Worm (Caenorhabditis elegans) whole organism, L2 larva: ENCODE results near the gene srd-17.

Source experiments
- C34F6.9 ChIP-seq: fragments of 150-350 bp; optimal IDR thresholded peaks from 2 replicates; lab custom pipeline; 2014; ENCODE audit warnings: missing biosample characterization, missing genetic modification characterization
- F13H6.1 ChIP-seq: sonication (generic microtip); optimal IDR thresholded peaks from 2 replicates; lab custom pipeline; 2016; ENCODE audit warnings: missing genetic modification characterization, missing compliant biosample characterization
- R02D3.7 ChIP-seq: fragments of 150-350 bp; optimal IDR thresholded peaks from 2 replicates; lab custom pipeline; 2014; ENCODE audit warnings: missing biosample characterization, missing genetic modification characterization
- Y55F3AM.14 ChIP-seq: fragments of 200-800 bp; sonication (Bioruptor generic); optimal IDR thresholded peaks from 2 replicates; lab custom pipeline; 2018; ENCODE audit warnings: mild to moderate bottlenecking, missing genetic modification characterization, missing compliant biosample characterization
- alr-1 ChIP-seq: fragments of 150-350 bp; optimal IDR thresholded peaks from 2 replicates; lab custom pipeline; 2014; ENCODE audit warnings: missing biosample characterization, missing genetic modification characterization
- ama-1 ChIP-seq: fragments of 150-350 bp; optimal IDR thresholded peaks from 2 replicates; lab custom pipeline; 2018; ENCODE audit warnings: inconsistent platforms
- blmp-1 ChIP-seq: sonication (generic microtip); optimal IDR thresholded peaks from 2 replicates; lab custom pipeline; 2017; ENCODE audit warnings: missing genetic modification characterization, mild to moderate bottlenecking, missing compliant biosample characterization, antibody characterized with exemption, moderate library complexity; ENCODE audit not compliant: insufficient read depth
- ceh-82 ChIP-seq: fragments of 150-350 bp; optimal IDR thresholded peaks from 2 replicates; lab custom pipeline; 2014; ENCODE audit warnings: missing biosample characterization, missing genetic modification characterization
- crh-2 ChIP-seq: sonication (generic microtip); optimal IDR thresholded peaks from 2 replicates; lab custom pipeline; 2017; ENCODE audit warnings: missing biosample characterization, missing genetic modification characterization
- dmd-4 ChIP-seq: sonication (generic microtip); optimal IDR thresholded peaks from 2 replicates; lab custom pipeline; 2017; ENCODE audit warnings: missing biosample characterization, missing genetic modification characterization
- egl-27 ChIP-seq: sonication (generic microtip); optimal IDR thresholded peaks from 3 replicates; lab custom pipeline; 2017; ENCODE audit warnings: missing biosample characterization, missing genetic modification reagents, missing genetic modification characterization
- elt-1 ChIP-seq: fragments of 150-350 bp; optimal IDR thresholded peaks from 2 replicates; lab custom pipeline; 2014; ENCODE audit warnings: missing biosample characterization, missing genetic modification characterization
- fos-1 ChIP-seq: fragments of 150-350 bp; optimal IDR thresholded peaks from 2 replicates; lab custom pipeline; 2014; ENCODE audit warnings: missing biosample characterization, missing genetic modification characterization
- gmeb-1 ChIP-seq: fragments of 150-350 bp; optimal IDR thresholded peaks from 2 replicates; lab custom pipeline; 2014; ENCODE audit warnings: missing biosample characterization, missing genetic modification characterization
- lin-11 ChIP-seq: fragments of 150-350 bp; sonication (generic microtip); optimal IDR thresholded peaks from 2 replicates; lab custom pipeline; 2014; ENCODE audit warnings: missing biosample characterization, missing genetic modification characterization, inconsistent platforms, mixed read lengths
- lin-13 ChIP-seq: fragments of 150-350 bp; optimal IDR thresholded peaks from 2 replicates; lab custom pipeline; 2014; ENCODE audit warnings: missing biosample characterization, missing genetic modification reagents, missing genetic modification characterization
- lin-39 ChIP-seq: fragments of 150-350 bp; optimal IDR thresholded peaks from 2 replicates; lab custom pipeline; 2014; ENCODE audit warnings: missing biosample characterization, missing genetic modification reagents, missing genetic modification characterization
- lsy-2 ChIP-seq, 2 experiments: fragments of 150-350 bp in 1 of 2; sonication (generic microtip) in 1 of 2; optimal IDR thresholded peaks; 2 replicates each; lab custom pipeline; 2014 to 2017; ENCODE audit warnings: missing biosample characterization in 2 of 2, missing genetic modification characterization in 2 of 2
- mab-5 ChIP-seq: fragments of 150-350 bp; optimal IDR thresholded peaks from 2 replicates; lab custom pipeline; 2014; ENCODE audit warnings: missing biosample characterization, missing genetic modification characterization
- nhr-10 ChIP-seq: sonication (generic microtip); optimal IDR thresholded peaks from 2 replicates; lab custom pipeline; 2017; ENCODE audit warnings: missing biosample characterization, missing genetic modification characterization
- nhr-11 ChIP-seq: fragments of 150-350 bp; optimal IDR thresholded peaks from 2 replicates; lab custom pipeline; 2014; ENCODE audit warnings: missing biosample characterization, missing genetic modification characterization
- nhr-129 ChIP-seq: fragments of 150-350 bp; optimal IDR thresholded peaks from 2 replicates; lab custom pipeline; 2014; ENCODE audit warnings: missing biosample characterization, missing genetic modification characterization
- nhr-21 ChIP-seq: fragments of 150-350 bp; optimal IDR thresholded peaks from 2 replicates; lab custom pipeline; 2014; ENCODE audit warnings: missing biosample characterization, missing genetic modification characterization
- nhr-23 ChIP-seq: fragments of 150-350 bp; optimal IDR thresholded peaks from 2 replicates; lab custom pipeline; 2014; ENCODE audit warnings: missing biosample characterization, missing genetic modification reagents, missing genetic modification characterization
- nhr-237 ChIP-seq: fragments of 150-350 bp; optimal IDR thresholded peaks from 2 replicates; lab custom pipeline; 2014; ENCODE audit warnings: missing biosample characterization, missing genetic modification characterization
- nhr-25 ChIP-seq: fragments of 150-350 bp; sonication (generic microtip); optimal IDR thresholded peaks from 3 replicates; lab custom pipeline; 2014; ENCODE audit warnings: missing biosample characterization, missing genetic modification characterization
- peb-1 ChIP-seq: fragments of 150-350 bp; optimal IDR thresholded peaks from 2 replicates; lab custom pipeline; 2014; ENCODE audit warnings: missing biosample characterization, missing genetic modification characterization
- sem-4 ChIP-seq: fragments of 150-350 bp; optimal IDR thresholded peaks from 2 replicates; lab custom pipeline; 2014; ENCODE audit warnings: missing biosample characterization, missing genetic modification reagents, missing genetic modification characterization
- skn-1 ChIP-seq: sonication (generic microtip); optimal IDR thresholded peaks from 2 replicates; lab custom pipeline; 2017; ENCODE audit warnings: missing biosample characterization, missing genetic modification characterization
- sma-3 ChIP-seq: sonication (generic microtip); optimal IDR thresholded peaks from 2 replicates; lab custom pipeline; 2016; ENCODE audit warnings: missing genetic modification reagents, missing genetic modification characterization, missing compliant biosample characterization
- sma-9 ChIP-seq, 2 experiments: fragments of 150-350 bp in 1 of 2; sonication (generic microtip) in 1 of 2; optimal IDR thresholded peaks; 2 replicates each; lab custom pipeline; 2014 to 2016; ENCODE audit warnings: missing genetic modification characterization in 2 of 2, mild to moderate bottlenecking in 1 of 2, missing biosample characterization in 1 of 2, missing compliant biosample characterization in 1 of 2, missing genetic modification reagents in 1 of 2, moderate library complexity in 1 of 2
- snpc-4 ChIP-seq: fragments of 150-350 bp; optimal IDR thresholded peaks from 2 replicates; lab custom pipeline; 2014; ENCODE audit warnings: missing biosample characterization, missing genetic modification characterization
- unc-39 ChIP-seq: fragments of 150-350 bp; optimal IDR thresholded peaks from 2 replicates; lab custom pipeline; 2014; ENCODE audit warnings: missing biosample characterization, missing genetic modification characterization
- unc-55 ChIP-seq: fragments of 150-350 bp; sonication (generic microtip); optimal IDR thresholded peaks from 3 replicates; lab custom pipeline; 2014; ENCODE audit warnings: missing biosample characterization, missing genetic modification reagents, missing genetic modification characterization
- ztf-1 ChIP-seq: fragments of 200-800 bp; sonication (Bioruptor generic); conservative IDR thresholded peaks from 2 replicates; pipeline ENCODE4 v1.3.6; 2022; ENCODE audit warnings: missing genetic modification characterization, missing compliant biosample characterization
- ztf-4 ChIP-seq: fragments of 150-350 bp; optimal IDR thresholded peaks from 2 replicates; lab custom pipeline; 2014; ENCODE audit warnings: missing biosample characterization, missing genetic modification characterization

Gene srd-17

ce11 chrV:13409089-13409488, 23.4 kb downstream of the srd-17 start:
- TF ChIP-seq C34F6.9 (tag; lab: Kevin White, UChicago) (peak; percentile 9), ztf-1 (no peak), dmd-4 (tag; lab: Kevin White, UChicago) (no peak), ceh-82 (no peak), lsy-2 (tag; optimal IDR thresholded peaks at IDR 0.05; lab: Kevin White, UChicago) (peak in 1 of 2 experiments; percentile 50), snpc-4 (tag; lab: Kevin White, UChicago) (no peak), nhr-21 (tag; lab: Kevin White, UChicago) (no peak), sma-3 (GFP tag; lab: Kevin White, UChicago) (peak; percentile 36), lin-13 (GFP tag; lab: Kevin White, UChicago) (no peak), gmeb-1 (tag; lab: Kevin White, UChicago) (peak; percentile 82), nhr-10 (tag; lab: Kevin White, UChicago) (no peak), alr-1 (no peak), ama-1 (no peak), nhr-11 (tag; lab: Kevin White, UChicago) (no peak), nhr-23 (tag; lab: Kevin White, UChicago) (no peak), unc-39 (tag; lab: Kevin White, UChicago) (no peak), sma-9 (GFP tag; optimal IDR thresholded peaks at IDR 0.05; lab: Kevin White, UChicago) (peak; percentile 34), sma-9 (tag; optimal IDR thresholded peaks at IDR 0.05; lab: Kevin White, UChicago) (no peak), nhr-25 (tag; lab: Kevin White, UChicago) (peak; percentile 36), sem-4 (tag; lab: Kevin White, UChicago) (no peak)

- TF ChIP-seq C34F6.9 (tag; lab: Kevin White, UChicago) (no peak), nhr-25 (tag; lab: Kevin White, UChicago) (no peak), sem-4 (tag; lab: Kevin White, UChicago) (no peak), nhr-129 (tag; lab: Kevin White, UChicago) (no peak), egl-27 (no peak), fos-1 (tag; lab: Kevin White, UChicago) (no peak), R02D3.7 (tag; lab: Kevin White, UChicago) (no peak), elt-1 (no peak), skn-1 (no peak)
- TF ChIP-seq, all 48 proteins: peak for 0
These were observed 24.1 kb downstream of the srd-17 start for ce11 chrV:13408440-13408839.

ce11 chrV:13407913-13408312, 24.6 kb downstream of the srd-17 start, which contains the start of gene F53F1.3:
F53F1.3 (plus strand) TSS chrV:13408242.
- TF ChIP-seq F13H6.1 (tag; lab: Kevin White, UChicago): no peak
- TF ChIP-seq ceh-82: no peak
- TF ChIP-seq fos-1 (tag; lab: Kevin White, UChicago): peak; percentile 67
- no peak for TF ChIP-seq peb-1 (tag; lab: Kevin White, UChicago)

ce11 chrV:13406511-13406910, 26.0 kb downstream of the srd-17 start, which contains the start of gene F53F1.2:
F53F1.2 (plus strand) TSS chrV:13406816.
- TF ChIP-seq ztf-4 (tag; lab: Kevin White, UChicago): no peak
- TF ChIP-seq lin-11 (tag; lab: Kevin White, UChicago): no peak
- TF ChIP-seq blmp-1: peak; percentile 80
- TF ChIP-seq gmeb-1 (tag; lab: Kevin White, UChicago): no peak

ce11 chrV:13406032-13406431, 26.5 kb downstream of the srd-17 start, which contains the start of gene cutl-1:
cutl-1 (minus strand) TSS chrV:13406114.
- TF ChIP-seq ama-1: no peak
- TF ChIP-seq lsy-2 (tag; optimal IDR thresholded peaks at IDR 0.05; lab: Kevin White, UChicago): peak in 1 of 2 experiments; percentile 32
- no peak for TF ChIP-seq gmeb-1 (tag; lab: Kevin White, UChicago)
- TF ChIP-seq, all 48 proteins: peak for 1

- TF ChIP-seq R02D3.7 (tag; lab: Kevin White, UChicago) (no peak), sem-4 (tag; lab: Kevin White, UChicago) (no peak), nhr-129 (tag; lab: Kevin White, UChicago) (peak; percentile 80), ceh-82 (no peak), F13H6.1 (tag; lab: Kevin White, UChicago) (peak; percentile 3), C34F6.9 (tag; lab: Kevin White, UChicago) (peak; percentile 31), sma-9 (GFP tag; optimal IDR thresholded peaks at IDR 0.05; lab: Kevin White, UChicago) (peak; percentile 42), sma-9 (tag; optimal IDR thresholded peaks at IDR 0.05; lab: Kevin White, UChicago) (no peak), peb-1 (tag; lab: Kevin White, UChicago) (no peak), nhr-25 (tag; lab: Kevin White, UChicago) (no peak), blmp-1 (no peak), crh-2 (tag; lab: Kevin White, UChicago) (no peak), ama-1 (no peak), lsy-2 (tag; optimal IDR thresholded peaks at IDR 0.05; lab: Kevin White, UChicago) (peak in 1 of 2 experiments; percentile 18), gmeb-1 (tag; lab: Kevin White, UChicago) (no peak), nhr-237 (tag; lab: Kevin White, UChicago) (no peak), Y55F3AM.14 (GFP tag; lab: Kevin White, UChicago) (no peak), lin-11 (tag; lab: Kevin White, UChicago) (no peak), nhr-23 (tag; lab: Kevin White, UChicago) (no peak), snpc-4 (tag; lab: Kevin White, UChicago) (no peak), mab-5 (tag; lab: Kevin White, UChicago) (no peak), unc-55 (GFP tag; lab: Kevin White, UChicago) (peak; percentile 4), ztf-1 (no peak), sma-3 (GFP tag; lab: Kevin White, UChicago) (no peak), lin-39 (peak; percentile 72)
These were observed 30.0 kb downstream of the srd-17 start for ce11 chrV:13402524-13402923.
